Fruit fly (Drosophila melanogaster) whole organism, wandering third instar larva: ENCODE measurements around the gene CG9171.

Source experiments
- CG32264 ChIP-seq: fragments of 200-800 bp; sonication (Bioruptor generic); optimal IDR thresholded peaks from 2 replicates; lab custom pipeline; 2016; ENCODE audit warnings: missing biosample characterization, missing genetic modification characterization
- Dif ChIP-seq: fragments of 200-275, 200-300 bp; sonication (Bioruptor generic); optimal IDR thresholded peaks from 2 replicates; lab custom pipeline; 2018; ENCODE audit warnings: missing biosample characterization, missing genetic modification characterization; ENCODE audit not compliant: partially characterized antibody
- GATAd ChIP-seq: sonication (Bioruptor generic); optimal IDR thresholded peaks from 2 replicates; lab custom pipeline; 2016; ENCODE audit warnings: missing biosample characterization, missing genetic modification characterization
- HLH106 ChIP-seq: fragments of 200-800 bp; optimal IDR thresholded peaks from 3 replicates; lab custom pipeline; 2019; ENCODE audit warnings: missing biosample characterization, mild to moderate bottlenecking, missing genetic modification characterization, moderate library complexity
- Hr78 ChIP-seq: fragments of >200 bp; optimal IDR thresholded peaks from 2 replicates; lab custom pipeline; 2017; ENCODE audit warnings: missing biosample characterization, missing genetic modification characterization
- Hr83 ChIP-seq: fragments of 200-300 bp; sonication (Bioruptor generic); optimal IDR thresholded peaks from 2 replicates; lab custom pipeline; 2016; ENCODE audit warnings: missing biosample characterization, mild to moderate bottlenecking, missing genetic modification characterization, moderate library complexity; ENCODE audit not compliant: poor library complexity, severe bottlenecking
- Sp1 ChIP-seq: fragments of 200-800 bp; sonication (Bioruptor generic); optimal IDR thresholded peaks from 3 replicates; lab custom pipeline; 2019; ENCODE audit warnings: missing biosample characterization, mild to moderate bottlenecking, missing genetic modification characterization, moderate library complexity
- br ChIP-seq: fragments of 200-800 bp; sonication (Bioruptor generic); optimal IDR thresholded peaks from 2 replicates; lab custom pipeline; 2016; ENCODE audit warnings: missing biosample characterization, missing genetic modification characterization
- dsf ChIP-seq: sonication (Bioruptor generic); optimal IDR thresholded peaks from 2 replicates; lab custom pipeline; 2016; ENCODE audit warnings: missing biosample characterization, missing genetic modification characterization, borderline replicate concordance
- sage ChIP-seq: fragments of 200-800 bp; sonication (Bioruptor generic); optimal IDR thresholded peaks from 2 replicates; lab custom pipeline; 2016; ENCODE audit warnings: missing biosample characterization, mild to moderate bottlenecking, missing genetic modification characterization
- usp ChIP-seq: fragments of >200 bp; optimal IDR thresholded peaks from 2 replicates; lab custom pipeline; 2017; ENCODE audit warnings: missing biosample characterization, missing genetic modification characterization

- TF ChIP-seq dsf, result no peak
- TF ChIP-seq Hr78 (GFP tag; lab: Kevin White, UChicago), result no peak
- no peak for TF ChIP-seq HLH106 (tag; lab: Kevin White, UChicago)
- no peak for TF ChIP-seq CG32264 (GFP tag; lab: Kevin White, UChicago)
- no peak for TF ChIP-seq Hr83 (GFP tag; lab: Kevin White, UChicago)
- TF ChIP-seq Sp1 (GFP tag; lab: Kevin White, UChicago), result no peak
- no peak for TF ChIP-seq br
- no peak for TF ChIP-seq Dif (GFP tag; lab: Kevin White, UChicago)
- no peak for TF ChIP-seq usp (GFP tag; lab: Kevin White, UChicago)
- no peak for TF ChIP-seq GATAd
- TF ChIP-seq sage (GFP tag; lab: Kevin White, UChicago), result no peak
These were observed 18.9 kb downstream of the CG9171 start for dm6 chr2L:5781181-5781580.
